Worm (Caenorhabditis elegans): ENCODE measurements around the gene rom-1.
A peak's percentile ranks its signal among the peaks of the same experiment; 100 is the strongest.

ce11 chrIII:4912317-4912716 is 5.3 kb downstream of the rom-1 start, which contains the start of the genes F26F4.9 and cee-1:
- TF ChIP-seq sptf-1 (tag; optimal IDR thresholded peaks at IDR 0.05) (peak; percentile 17), ces-1 (GFP tag; optimal IDR thresholded peaks at IDR 0.05) (peak; percentile 37), unc-120 (tag; optimal IDR thresholded peaks at IDR 0.05; ENCODE audit: poor library complexity, severe bottlenecking) (no peak), nhr-76 (tag; optimal IDR thresholded peaks at IDR 0.05) (no peak), lin-13 (tag; optimal IDR thresholded peaks at IDR 0.05) (no peak), pha-4 (tag; optimal IDR thresholded peaks at IDR 0.05) (no peak), lsy-2 (tag; optimal IDR thresholded peaks at IDR 0.05) (no peak), snpc-4 (tag; optimal IDR thresholded peaks at IDR 0.05) (no peak), ceh-83 (GFP tag; optimal IDR thresholded peaks at IDR 0.05) (no peak), elt-3 (tag; optimal IDR thresholded peaks at IDR 0.05) (no peak)

Data from whole organism, mixed stage, embryonic.